Fruit fly (Drosophila melanogaster) whole organism, embryonic: ENCODE results near the gene tipE.

ENCODE experiments used
- CG11093 ChIP-seq: fragments of 200-800 bp; sonication (Bioruptor generic); IDR thresholded peaks from 3 replicates; pipeline ENCODE4 v1.3.6; 2022; ENCODE audit warnings: missing biosample characterization, missing genetic modification characterization
- CG11456 ChIP-seq: fragments of 200-800 bp; sonication (Bioruptor generic); IDR thresholded peaks from 3 replicates; pipeline ENCODE4 v1.3.6; 2022; ENCODE audit warnings: missing biosample characterization, missing genetic modification characterization
- CG12219 ChIP-seq: fragments of 200-800 bp; sonication (Bioruptor generic); optimal IDR thresholded peaks from 3 replicates; lab custom pipeline; 2018; ENCODE audit warnings: missing biosample characterization, mild to moderate bottlenecking, missing genetic modification characterization
- CG12659 ChIP-seq: fragments of 200-800 bp; sonication (Bioruptor generic); optimal IDR thresholded peaks from 3 replicates; lab custom pipeline; 2017; ENCODE audit warnings: mild to moderate bottlenecking, missing biosample characterization, missing genetic modification reagents, missing genetic modification characterization
- CG12769 ChIP-seq: fragments of 200-800 bp; sonication (Bioruptor generic); optimal IDR thresholded peaks from 2 replicates; lab custom pipeline; 2019; ENCODE audit warnings: missing biosample characterization, mild to moderate bottlenecking, missing genetic modification characterization, moderate library complexity
- CG12942 ChIP-seq: fragments of 200-800 bp; sonication (Bioruptor generic); optimal IDR thresholded peaks from 3 replicates; lab custom pipeline; 2016; ENCODE audit warnings: missing biosample characterization, missing genetic modification characterization
- CG13123 ChIP-seq: fragments of 200-800 bp; sonication (Bioruptor generic); optimal IDR thresholded peaks from 2 replicates; lab custom pipeline; 2016; ENCODE audit warnings: missing biosample characterization, missing genetic modification characterization
- CG1603 ChIP-seq: fragments of 200-800 bp; sonication (Bioruptor generic); optimal IDR thresholded peaks from 2 replicates; lab custom pipeline; 2019; ENCODE audit warnings: missing biosample characterization, mild to moderate bottlenecking, missing genetic modification characterization, moderate library complexity
- CG17385 ChIP-seq: fragments of 200-800 bp; sonication (Bioruptor generic); optimal IDR thresholded peaks from 3 replicates; lab custom pipeline; 2018; ENCODE audit warnings: missing biosample characterization, mild to moderate bottlenecking, missing genetic modification characterization
- CG17612 ChIP-seq: fragments of 200-800 bp; sonication (Bioruptor generic); IDR thresholded peaks from 2 replicates; pipeline ENCODE4 v1.3.6; 2022; ENCODE audit warnings: missing biosample characterization, missing genetic modification characterization
- CG3163 ChIP-seq: fragments of 200-800 bp; sonication (Bioruptor generic); optimal IDR thresholded peaks from 3 replicates; lab custom pipeline; 2016; ENCODE audit warnings: missing biosample characterization, missing genetic modification characterization
- CG32532 ChIP-seq: fragments of 200-800 bp; sonication (Bioruptor generic); IDR thresholded peaks from 2 replicates; pipeline ENCODE4 v1.3.6; 2022; ENCODE audit warnings: missing biosample characterization, missing genetic modification characterization
- CG4820 ChIP-seq: fragments of 200-800 bp; sonication (Bioruptor generic); optimal IDR thresholded peaks from 3 replicates; lab custom pipeline; 2016; ENCODE audit warnings: missing biosample characterization, missing genetic modification characterization
- CG5245 ChIP-seq: fragments of 200-800 bp; sonication (Bioruptor generic); optimal IDR thresholded peaks from 3 replicates; lab custom pipeline; 2016; ENCODE audit warnings: missing biosample characterization, missing genetic modification characterization
- CG6765 ChIP-seq: fragments of 200-800 bp; sonication (Bioruptor generic); optimal IDR thresholded peaks from 3 replicates; lab custom pipeline; 2017; ENCODE audit warnings: missing biosample characterization, mild to moderate bottlenecking, missing genetic modification characterization
- CG6854 ChIP-seq: fragments of 200-800 bp; sonication (Bioruptor generic); optimal IDR thresholded peaks from 3 replicates; lab custom pipeline; 2017; ENCODE audit warnings: missing biosample characterization, mild to moderate bottlenecking, missing genetic modification characterization
- CG7928 ChIP-seq: fragments of 200-800 bp; sonication (Bioruptor generic); optimal IDR thresholded peaks from 2 replicates; lab custom pipeline; 2017; ENCODE audit warnings: missing biosample characterization, mild to moderate bottlenecking, missing genetic modification characterization
- CG7963 ChIP-seq: fragments of 200-800 bp; sonication (Bioruptor generic); IDR thresholded peaks from 3 replicates; pipeline ENCODE4 v1.3.6; 2022; ENCODE audit warnings: missing biosample characterization, missing genetic modification characterization; ENCODE audit not compliant: partially characterized antibody
- CG8924 ChIP-seq: fragments of 200-800 bp; optimal IDR thresholded peaks from 3 replicates; lab custom pipeline; 2019; ENCODE audit warnings: missing biosample characterization, mild to moderate bottlenecking, missing genetic modification characterization, moderate library complexity
- Camta ChIP-seq: fragments of 200-800 bp; sonication (Bioruptor generic); optimal IDR thresholded peaks from 2 replicates; lab custom pipeline; 2016; ENCODE audit warnings: missing biosample characterization, missing genetic modification characterization
- CkIIα-i1 ChIP-seq: fragments of 200-800 bp; sonication (Bioruptor generic); IDR thresholded peaks from 2 replicates; pipeline ENCODE4 v1.3.6; 2022; ENCODE audit warnings: missing biosample characterization, missing genetic modification characterization
- Dref ChIP-seq: fragments of 200-800 bp; sonication (Bioruptor generic); IDR thresholded peaks from 2 replicates; pipeline ENCODE4 v1.3.6; 2022; ENCODE audit warnings: missing biosample characterization, missing genetic modification characterization
- E2f1 ChIP-seq: fragments of 200-800 bp; sonication (Bioruptor generic); IDR thresholded peaks from 2 replicates; pipeline ENCODE4 v1.3.6; 2022; ENCODE audit warnings: missing biosample characterization, missing genetic modification characterization
- Fer2 ChIP-seq: fragments of 200-800 bp; sonication (Bioruptor generic); optimal IDR thresholded peaks from 2 replicates; lab custom pipeline; 2018; ENCODE audit warnings: missing biosample characterization, mild to moderate bottlenecking, missing genetic modification characterization, moderate library complexity
- Hr3 ChIP-seq: fragments of 200-800 bp; sonication (Bioruptor generic); optimal IDR thresholded peaks from 3 replicates; lab custom pipeline; 2016; ENCODE audit warnings: missing biosample characterization, missing genetic modification characterization
- MBD-R2 ChIP-seq: fragments of 200-800 bp; sonication (Bioruptor generic); IDR thresholded peaks from 2 replicates; pipeline ENCODE4 v1.3.6; 2022; ENCODE audit warnings: missing biosample characterization, missing genetic modification characterization
- Oaz ChIP-seq: fragments of 200-800 bp; sonication (Bioruptor generic); IDR thresholded peaks from 2 replicates; pipeline ENCODE4 v1.3.6; 2022; ENCODE audit warnings: missing biosample characterization, missing genetic modification characterization
- Scr ChIP-seq: fragments of 200-800 bp; sonication (Bioruptor generic); IDR thresholded peaks from 2 replicates; pipeline ENCODE4 v1.3.6; 2022; ENCODE audit warnings: missing biosample characterization, missing genetic modification characterization; ENCODE audit not compliant: partially characterized antibody
- Side ChIP-seq: fragments of 200-800 bp; sonication (Bioruptor generic); optimal IDR thresholded peaks from 2 replicates; lab custom pipeline; 2016; ENCODE audit warnings: missing biosample characterization, missing genetic modification characterization
- Usf ChIP-seq: fragments of 200-800 bp; sonication (Bioruptor generic); optimal IDR thresholded peaks from 2 replicates; lab custom pipeline; 2017; ENCODE audit warnings: missing genotype, missing biosample characterization, missing genetic modification characterization
- ab ChIP-seq: fragments of 200-800 bp; sonication (Bioruptor generic); optimal IDR thresholded peaks from 2 replicates; lab custom pipeline; 2016; ENCODE audit warnings: missing biosample characterization, missing genetic modification characterization
- ac ChIP-seq: fragments of 200-800 bp; sonication (Bioruptor generic); optimal IDR thresholded peaks from 3 replicates; lab custom pipeline; 2017; ENCODE audit warnings: missing biosample characterization, mild to moderate bottlenecking, missing genetic modification characterization
- cg ChIP-seq: fragments of 200-800 bp; sonication (Bioruptor generic); optimal IDR thresholded peaks from 3 replicates; lab custom pipeline; 2019; ENCODE audit warnings: missing biosample characterization, mild to moderate bottlenecking, missing genetic modification characterization, moderate library complexity
- exex ChIP-seq: fragments of 200-800 bp; sonication (Bioruptor generic); optimal IDR thresholded peaks from 4 replicates; lab custom pipeline; 2018; ENCODE audit warnings: missing biosample characterization, mild to moderate bottlenecking, missing genetic modification characterization, moderate library complexity
- gce ChIP-seq: fragments of 200-800 bp; sonication (Bioruptor generic); IDR thresholded peaks from 3 replicates; pipeline ENCODE4 v1.3.6; 2022; ENCODE audit warnings: missing biosample characterization, missing genetic modification characterization
- gsb ChIP-seq: fragments of 200-800 bp; sonication (Bioruptor generic); IDR thresholded peaks from 2 replicates; pipeline ENCODE4 v1.3.6; 2022; ENCODE audit warnings: missing biosample characterization, missing genetic modification characterization
- gsb-n ChIP-seq: fragments of 200-800 bp; sonication (Bioruptor generic); optimal IDR thresholded peaks from 3 replicates; lab custom pipeline; 2018; ENCODE audit warnings: missing biosample characterization, mild to moderate bottlenecking, missing genetic modification characterization
- her ChIP-seq: fragments of 200-800 bp; sonication (Bioruptor generic); optimal IDR thresholded peaks from 2 replicates; lab custom pipeline; 2016; ENCODE audit warnings: missing biosample characterization, missing genetic modification characterization
- hkb ChIP-seq, 2 experiments: fragments of 200-800 bp in 1 of 2; fragments of >200 bp in 1 of 2; sonication (Bioruptor generic) in 1 of 2; IDR thresholded peaks in 1 of 2; optimal IDR thresholded peaks in 1 of 2; 2 replicates each; pipeline versions ENCODE4 v1.3.6 to Lab custom; 2017 to 2022; ENCODE audit warnings: missing biosample characterization in 1 of 2, missing genetic modification characterization in 1 of 2
- ind ChIP-seq: fragments of 200-800 bp; sonication (Bioruptor generic); optimal IDR thresholded peaks from 3 replicates; lab custom pipeline; 2016; ENCODE audit warnings: missing biosample characterization, missing genetic modification characterization
- onecut ChIP-seq: fragments of 200-800 bp; sonication (Bioruptor generic); IDR thresholded peaks from 2 replicates; pipeline ENCODE4 v1.3.6; 2022; ENCODE audit warnings: missing biosample characterization, missing genetic modification characterization
- ro ChIP-seq: fragments of 200-800 bp; sonication (Bioruptor generic); IDR thresholded peaks from 2 replicates; pipeline ENCODE4 v1.3.6; 2022; ENCODE audit warnings: missing biosample characterization, missing genetic modification characterization
- sens ChIP-seq: fragments of 200-800 bp; sonication (Bioruptor generic); peaks from one replicate; lab custom pipeline; 2016; ENCODE audit warnings: missing biosample characterization, missing genetic modification characterization
- seq ChIP-seq: fragments of 200-800 bp; sonication (Bioruptor generic); IDR thresholded peaks from 2 replicates; pipeline ENCODE4 v1.3.6; 2022; ENCODE audit warnings: missing biosample characterization, missing genetic modification characterization
- sima ChIP-seq: fragments of 200-800 bp; sonication (Bioruptor generic); optimal IDR thresholded peaks from 2 replicates; lab custom pipeline; 2016; ENCODE audit warnings: missing biosample characterization, missing genetic modification characterization
- sna ChIP-seq: fragments of 200-800 bp; sonication (Bioruptor generic); IDR thresholded peaks from 2 replicates; pipeline ENCODE4 v1.3.6; 2022; ENCODE audit warnings: missing biosample characterization, missing genetic modification characterization; ENCODE audit not compliant: partially characterized antibody
- sug ChIP-seq: fragments of 200-800 bp; optimal IDR thresholded peaks from 2 replicates; lab custom pipeline; 2019; ENCODE audit warnings: missing biosample characterization, mild to moderate bottlenecking, missing genetic modification characterization, moderate library complexity
- trem ChIP-seq: fragments of 200-800 bp; optimal IDR thresholded peaks from 3 replicates; lab custom pipeline; 2019; ENCODE audit warnings: missing biosample characterization, mild to moderate bottlenecking, missing genetic modification characterization, moderate library complexity
- z ChIP-seq: fragments of 200-800 bp; sonication (Bioruptor generic); IDR thresholded peaks from 3 replicates; pipeline ENCODE4 v1.3.6; 2022; ENCODE audit warnings: missing biosample characterization, missing genetic modification characterization
- zen ChIP-seq: fragments of 200-800 bp; sonication (Bioruptor generic); optimal IDR thresholded peaks from 3 replicates; lab custom pipeline; 2018; ENCODE audit warnings: missing biosample characterization, mild to moderate bottlenecking, missing genetic modification characterization, moderate library complexity

The tipE gene

DNA sequence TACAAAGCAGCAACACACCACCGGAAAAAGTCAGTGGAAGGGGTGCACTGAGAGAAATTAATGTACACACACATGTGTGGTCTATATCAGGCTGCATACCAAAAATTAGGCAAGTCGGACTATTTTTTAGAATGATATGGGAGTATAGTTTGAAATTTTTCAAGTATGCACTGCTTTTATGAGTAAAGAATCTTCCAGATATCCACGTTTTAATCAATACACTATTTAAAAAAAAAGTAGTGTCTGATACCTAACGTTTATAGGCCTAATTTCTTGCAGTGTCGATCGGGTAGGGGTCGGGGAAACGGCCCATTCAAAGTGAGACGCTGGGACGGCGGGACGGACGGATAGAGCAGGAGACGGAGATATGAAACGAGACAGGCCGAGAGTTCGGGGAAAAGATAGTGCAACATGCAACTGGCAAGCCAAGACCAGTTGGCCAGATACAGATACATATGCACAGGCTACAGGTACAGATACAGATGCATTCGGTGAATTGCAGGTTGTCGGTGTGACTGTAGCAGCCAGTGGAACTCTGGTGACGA lies 42.1 kb downstream of the tipE start (continued):
- TF ChIP-seq CG5245 (GFP tag; lab: Kevin White, UChicago) = peak; percentile 93
- TF ChIP-seq zen (tag; lab: Kevin White, UChicago) = peak; percentile 99
- peak; percentile 91 for TF ChIP-seq CG12219
- TF ChIP-seq sens (GFP tag; lab: Kevin White, UChicago) = peak; percentile 100
- TF ChIP-seq CG12659 (GFP tag; lab: Kevin White, UChicago) = peak; percentile 90
- TF ChIP-seq Scr (GFP tag; lab: Robert Waterston, UW) = no peak
- TF ChIP-seq ac (GFP tag; lab: Kevin White, UChicago) = peak; percentile 96
- TF ChIP-seq CG1603 (tag; lab: Kevin White, UChicago) = peak; percentile 94
- peak; percentile 40; the same call in 1 of the 2 replicates for TF ChIP-seq CG17612 (GFP tag; lab: Robert Waterston, UW)
- no peak for TF ChIP-seq CG7963 (GFP tag; lab: Robert Waterston, UW)
- no peak; the same call in 1 of the 2 replicates for TF ChIP-seq Oaz
- 0 out of 3 replicates have a peak, but pooled peaks have one; percentile 27 for TF ChIP-seq z (GFP tag; lab: Robert Waterston, UW)
- peak; percentile 75; the same call in 1 of the 2 replicates for TF ChIP-seq ro (GFP tag; lab: Robert Waterston, UW)
- peak; percentile 78 for TF ChIP-seq ab (GFP tag; lab: Kevin White, UChicago)
- peak; percentile 76 for TF ChIP-seq CG11456 (GFP tag; lab: Robert Waterston, UW)
- no peak for TF ChIP-seq CkIIα-i1 (GFP tag; lab: Robert Waterston, UW)
- TF ChIP-seq CG7928 (GFP tag; lab: Kevin White, UChicago) = no peak
- TF ChIP-seq gsb = 0 out of 2 replicates have a peak, but pooled peaks have one; percentile 36
- TF ChIP-seq CG13123 (GFP tag; lab: Kevin White, UChicago) = peak; percentile 83
- peak; percentile 91 for TF ChIP-seq CG12942
- no peak for TF ChIP-seq sna
- peak; percentile 90 for TF ChIP-seq CG11093 (GFP tag; lab: Robert Waterston, UW)
- peak; percentile 88 for TF ChIP-seq ind (GFP tag; lab: Kevin White, UChicago)
- peak; percentile 86 for TF ChIP-seq Usf (GFP tag; lab: Kevin White, UChicago)
- peak; percentile 93 for TF ChIP-seq trem (tag; lab: Kevin White, UChicago)
- TF ChIP-seq gce = peak; percentile 84
- TF ChIP-seq CG32532 = peak; percentile 21; the same call in 1 of the 2 replicates
- peak; percentile 96 for TF ChIP-seq gsb-n (tag; lab: Kevin White, UChicago)
- TF ChIP-seq sug (tag; lab: Kevin White, UChicago) = peak; percentile 67
- no peak for TF ChIP-seq hkb (optimal IDR thresholded peaks at IDR 0.05; lab: Kevin White, UChicago)
- peak; percentile 91 for TF ChIP-seq hkb (GFP tag; IDR thresholded peaks at IDR 0.05; lab: Robert Waterston, UW)
- peak; percentile 79 for TF ChIP-seq her (GFP tag; lab: Kevin White, UChicago)
- TF ChIP-seq Fer2 = peak; percentile 65
- TF ChIP-seq seq (GFP tag; lab: Robert Waterston, UW) = peak; percentile 77
- peak; percentile 85 for TF ChIP-seq onecut (GFP tag; lab: Robert Waterston, UW)
- TF ChIP-seq sima (GFP tag; lab: Kevin White, UChicago) = peak; percentile 14
- peak; percentile 96 for TF ChIP-seq CG4820 (GFP tag; lab: Kevin White, UChicago)
- TF ChIP-seq E2f1 (GFP tag; lab: Robert Waterston, UW) = peak; percentile 81
- peak; percentile 69 for TF ChIP-seq CG3163 (GFP tag; lab: Kevin White, UChicago)
- TF ChIP-seq MBD-R2 = peak; percentile 27; the same call in 1 of the 2 replicates
- TF ChIP-seq CG17385 = peak; percentile 86
- peak; percentile 96 for TF ChIP-seq CG8924 (tag; lab: Kevin White, UChicago)
- TF ChIP-seq exex (tag; lab: Kevin White, UChicago) = peak; percentile 36
- TF ChIP-seq Side (GFP tag; lab: Kevin White, UChicago) = peak; percentile 94
- TF ChIP-seq CG6854 = peak; percentile 61
- peak; percentile 31 for TF ChIP-seq CG6765 (GFP tag; lab: Kevin White, UChicago)
- TF ChIP-seq cg (GFP tag; lab: Kevin White, UChicago) = peak; percentile 69
- TF ChIP-seq Dref (GFP tag; lab: Robert Waterston, UW) = no peak
- TF ChIP-seq CG12769 (tag; lab: Kevin White, UChicago) = peak; percentile 79
- peak; percentile 94 for TF ChIP-seq Camta
- TF ChIP-seq Hr3 = peak; percentile 94
